Fruit fly (Drosophila melanogaster) whole organism, embryonic: Measurements from ENCODE around the gene Fatp1.

Experiments used
- Adf1 ChIP-seq: fragments of 200-800 bp; sonication (Bioruptor generic); IDR thresholded peaks from 2 replicates; pipeline ENCODE4 v1.3.6; 2022; ENCODE audit warnings: missing biosample characterization, missing genetic modification characterization
- Antp ChIP-seq: fragments of 200-800 bp; sonication (Bioruptor generic); optimal IDR thresholded peaks from 3 replicates; lab custom pipeline; 2016; ENCODE audit warnings: missing biosample characterization, missing genetic modification characterization
- B-H2 ChIP-seq: fragments of 200-800 bp; sonication (Bioruptor generic); optimal IDR thresholded peaks from 2 replicates; lab custom pipeline; 2018; ENCODE audit warnings: missing biosample characterization, mild to moderate bottlenecking, missing genetic modification characterization
- C15 ChIP-seq: fragments of 200-800 bp; sonication (Bioruptor generic); IDR thresholded peaks from 3 replicates; pipeline ENCODE4 v1.3.6; 2022; ENCODE audit warnings: missing biosample characterization, missing genetic modification characterization
- CG1024 ChIP-seq: fragments of 200-800 bp; sonication (Bioruptor generic); IDR thresholded peaks from 2 replicates; pipeline ENCODE4 v1.3.6; 2022; ENCODE audit warnings: missing biosample characterization, missing genetic modification characterization
- CG12299 ChIP-seq: fragments of 200-800 bp; sonication (Bioruptor generic); optimal IDR thresholded peaks from 2 replicates; lab custom pipeline; 2018; ENCODE audit warnings: missing biosample characterization, mild to moderate bottlenecking, missing genetic modification characterization
- CG14667 ChIP-seq: fragments of 200-800 bp; sonication (Bioruptor generic); IDR thresholded peaks from 2 replicates; pipeline ENCODE4 v1.3.6; 2022; ENCODE audit warnings: missing biosample characterization, missing genetic modification characterization
- CG14860 ChIP-seq: fragments of 200-800 bp; sonication (Bioruptor generic); IDR thresholded peaks from 3 replicates; pipeline ENCODE4 v1.3.6; 2022; ENCODE audit warnings: missing biosample characterization, missing genetic modification characterization; ENCODE audit not compliant: partially characterized antibody
- CG16863 ChIP-seq: fragments of 200-800 bp; sonication (Bioruptor generic); optimal IDR thresholded peaks from 3 replicates; lab custom pipeline; 2016; ENCODE audit warnings: missing biosample characterization, missing genetic modification characterization
- CG17328 ChIP-seq: fragments of 200-800 bp; sonication (Bioruptor generic); IDR thresholded peaks from 2 replicates; pipeline ENCODE4 v1.3.6; 2022; ENCODE audit warnings: missing biosample characterization, missing genetic modification characterization
- CG18011 ChIP-seq: fragments of 200-800 bp; sonication (Bioruptor generic); optimal IDR thresholded peaks from 2 replicates; lab custom pipeline; 2017; ENCODE audit warnings: missing biosample characterization, missing genetic modification characterization, mild to moderate bottlenecking, moderate library complexity, missing genotype
- CG18619 ChIP-seq: fragments of 200-800 bp; sonication (Bioruptor generic); optimal IDR thresholded peaks from 3 replicates; lab custom pipeline; 2017; ENCODE audit warnings: missing biosample characterization, mild to moderate bottlenecking, missing genetic modification characterization
- CG2678 ChIP-seq: fragments of 200-800 bp; sonication (Bioruptor generic); optimal IDR thresholded peaks from 3 replicates; lab custom pipeline; 2019; ENCODE audit warnings: missing biosample characterization, mild to moderate bottlenecking, missing genetic modification characterization, moderate library complexity
- CG32532 ChIP-seq: fragments of 200-800 bp; sonication (Bioruptor generic); IDR thresholded peaks from 2 replicates; pipeline ENCODE4 v1.3.6; 2022; ENCODE audit warnings: missing biosample characterization, missing genetic modification characterization
- CG3995 ChIP-seq: fragments of 200-800 bp; sonication (Bioruptor generic); optimal IDR thresholded peaks from 3 replicates; lab custom pipeline; 2016; ENCODE audit warnings: missing biosample characterization, missing genetic modification characterization
- CG4707 ChIP-seq: fragments of 200-800 bp; sonication (Bioruptor generic); optimal IDR thresholded peaks from 2 replicates; lab custom pipeline; 2018; ENCODE audit warnings: missing biosample characterization, mild to moderate bottlenecking, missing genetic modification characterization, moderate library complexity
- CG5180 ChIP-seq: fragments of 200-800 bp; sonication (Bioruptor generic); optimal IDR thresholded peaks from 3 replicates; lab custom pipeline; 2017; ENCODE audit warnings: missing biosample characterization, missing genetic modification characterization, mild to moderate bottlenecking, moderate library complexity, missing genetic modification reagents
- CG6765 ChIP-seq: fragments of 200-800 bp; sonication (Bioruptor generic); optimal IDR thresholded peaks from 3 replicates; lab custom pipeline; 2017; ENCODE audit warnings: missing biosample characterization, mild to moderate bottlenecking, missing genetic modification characterization
- CG8290 ChIP-seq, 3 experiments: fragments of 200-800 bp; sonication (Bioruptor generic); optimal IDR thresholded peaks; 2 replicates each; lab custom pipeline; 2016 to 2019; ENCODE audit warnings: missing biosample characterization in 3 of 3, missing genetic modification characterization in 3 of 3, mild to moderate bottlenecking in 2 of 3, moderate library complexity in 1 of 3
- CrebB ChIP-seq: fragments of 200-800 bp; sonication (Bioruptor generic); optimal IDR thresholded peaks from 3 replicates; lab custom pipeline; 2018; ENCODE audit warnings: missing biosample characterization, mild to moderate bottlenecking, missing genetic modification characterization
- D19B ChIP-seq: fragments of 200-800 bp; sonication (Bioruptor generic); optimal IDR thresholded peaks from 2 replicates; lab custom pipeline; 2017; ENCODE audit warnings: missing biosample characterization, mild to moderate bottlenecking, missing genetic modification characterization
- Dbx ChIP-seq: fragments of 200-800 bp; sonication (Bioruptor generic); IDR thresholded peaks from 3 replicates; pipeline ENCODE4 v1.3.6; 2022; ENCODE audit warnings: missing biosample characterization, missing genetic modification characterization
- Fer3 ChIP-seq: fragments of 200-800 bp; sonication (Bioruptor generic); optimal IDR thresholded peaks from 2 replicates; lab custom pipeline; 2018; ENCODE audit warnings: missing biosample characterization, mild to moderate bottlenecking, missing genetic modification characterization, moderate library complexity
- GATAe ChIP-seq: fragments of 200-800 bp; sonication (Bioruptor generic); conservative IDR thresholded peaks from 2 replicates; pipeline ENCODE4 v1.3.6; 2022; ENCODE audit warnings: missing biosample characterization, missing genetic modification characterization
- HLH3B ChIP-seq: fragments of 200-800 bp; sonication (Bioruptor generic); IDR thresholded peaks from 2 replicates; pipeline ENCODE4 v1.3.6; 2022; ENCODE audit warnings: missing biosample characterization, missing genetic modification characterization
- Hmx ChIP-seq: fragments of 200-800 bp; sonication (Bioruptor generic); optimal IDR thresholded peaks from 2 replicates; lab custom pipeline; 2016; ENCODE audit warnings: missing biosample characterization, missing genetic modification characterization
- PHDP ChIP-seq: fragments of 200-800 bp; sonication (Bioruptor generic); optimal IDR thresholded peaks from 3 replicates; lab custom pipeline; 2018; ENCODE audit warnings: missing biosample characterization, mild to moderate bottlenecking, missing genetic modification characterization, moderate library complexity
- Scr ChIP-seq: fragments of 200-800 bp; sonication (Bioruptor generic); IDR thresholded peaks from 2 replicates; pipeline ENCODE4 v1.3.6; 2022; ENCODE audit warnings: missing biosample characterization, missing genetic modification characterization; ENCODE audit not compliant: partially characterized antibody
- TFAM ChIP-seq: fragments of 200-800 bp; sonication (Bioruptor generic); optimal IDR thresholded peaks from 2 replicates; lab custom pipeline; 2017; ENCODE audit warnings: missing biosample characterization, missing genetic modification characterization, inconsistent platforms
- Xrp1 ChIP-seq: fragments of 200-800 bp; sonication (Bioruptor generic); IDR thresholded peaks from 2 replicates; pipeline ENCODE4 v1.3.6; 2022; ENCODE audit warnings: missing biosample characterization, missing genetic modification characterization
- ash1 ChIP-seq: fragments of 200-800 bp; sonication (Bioruptor generic); optimal IDR thresholded peaks from 2 replicates; lab custom pipeline; 2018; ENCODE audit warnings: missing biosample characterization, mild to moderate bottlenecking, missing genetic modification characterization
- bcd ChIP-seq: fragments of 200-800 bp; sonication (Bioruptor generic); optimal IDR thresholded peaks from 2 replicates; lab custom pipeline; 2017; ENCODE audit warnings: missing biosample characterization, mild to moderate bottlenecking, missing genetic modification characterization
- chinmo ChIP-seq: fragments of 200-800 bp; sonication (Bioruptor generic); IDR thresholded peaks from 4 replicates; pipeline ENCODE4 v1.3.6; 2022; ENCODE audit warnings: missing biosample characterization, missing genetic modification characterization; ENCODE audit not compliant: partially characterized antibody
- dysf ChIP-seq: fragments of 200-800 bp; sonication (Bioruptor generic); IDR thresholded peaks from 3 replicates; pipeline ENCODE4 v1.3.6; 2022; ENCODE audit warnings: missing biosample characterization, missing genetic modification characterization
- ems ChIP-seq: fragments of 200-800 bp; sonication (Bioruptor generic); optimal IDR thresholded peaks from 3 replicates; lab custom pipeline; 2016; ENCODE audit warnings: missing biosample characterization, missing genetic modification characterization
- h ChIP-seq: fragments of >200 bp; optimal IDR thresholded peaks from 2 replicates; lab custom pipeline; 2017
- hbn ChIP-seq: fragments of 200-800 bp; sonication (Bioruptor generic); IDR thresholded peaks from 2 replicates; pipeline ENCODE4 v1.3.6; 2022; ENCODE audit warnings: missing biosample characterization, missing genetic modification characterization; ENCODE audit not compliant: partially characterized antibody
- her ChIP-seq: fragments of 200-800 bp; sonication (Bioruptor generic); optimal IDR thresholded peaks from 2 replicates; lab custom pipeline; 2016; ENCODE audit warnings: missing biosample characterization, missing genetic modification characterization
- ken ChIP-seq: fragments of 200-800 bp; sonication (Bioruptor generic); IDR thresholded peaks from 3 replicates; pipeline ENCODE4 v1.3.6; 2022; ENCODE audit warnings: missing biosample characterization, missing genetic modification characterization
- pho ChIP-seq: fragments of 200-800 bp; sonication (Bioruptor generic); optimal IDR thresholded peaks from 2 replicates; lab custom pipeline; 2016; ENCODE audit warnings: missing biosample characterization, missing genetic modification characterization
- phol ChIP-seq: fragments of 200-800 bp; sonication (Bioruptor generic); optimal IDR thresholded peaks from 3 replicates; lab custom pipeline; 2018; ENCODE audit warnings: missing biosample characterization, mild to moderate bottlenecking, missing genetic modification characterization, moderate library complexity
- prd ChIP-seq, 3 experiments: fragments of >200 bp in 2 of 3; fragments of 200-800 bp in 1 of 3; sonication (Bioruptor generic) in 1 of 3; optimal IDR thresholded peaks in 2 of 3; IDR thresholded peaks in 1 of 3; 2 replicates in 2 of 3; 3 replicates in 1 of 3; pipeline versions ENCODE4 v1.3.6 to Lab custom; 2017 to 2022; ENCODE audit warnings: missing biosample characterization in 1 of 3, missing genetic modification characterization in 1 of 3
- pros ChIP-seq: fragments of 200-800 bp; sonication (Bioruptor generic); optimal IDR thresholded peaks from 3 replicates; lab custom pipeline; 2019; ENCODE audit warnings: missing biosample characterization, mild to moderate bottlenecking, missing genetic modification characterization, moderate library complexity
- sd ChIP-seq: fragments of 200-800 bp; sonication (Bioruptor generic); optimal IDR thresholded peaks from 3 replicates; lab custom pipeline; 2018; ENCODE audit warnings: missing biosample characterization, mild to moderate bottlenecking, missing genetic modification characterization, moderate library complexity
- tll ChIP-seq, 2 experiments: fragments of 200-800 bp in 1 of 2; fragments of >200 bp in 1 of 2; sonication (Bioruptor generic) in 1 of 2; optimal IDR thresholded peaks; 2 replicates each; lab custom pipeline; 2017 to 2019; ENCODE audit warnings: missing biosample characterization in 2 of 2, missing genetic modification characterization in 2 of 2, mild to moderate bottlenecking in 1 of 2, moderate library complexity in 1 of 2
- tup ChIP-seq: fragments of 200-800 bp; sonication (Bioruptor generic); optimal IDR thresholded peaks from 2 replicates; lab custom pipeline; 2016; ENCODE audit warnings: missing biosample characterization, mild to moderate bottlenecking, missing genetic modification characterization, moderate library complexity
- yki ChIP-seq: fragments of >200 bp; optimal IDR thresholded peaks from 3 replicates; lab custom pipeline; 2018
- zf30C ChIP-seq: fragments of 200-800 bp; sonication (Bioruptor generic); optimal IDR thresholded peaks from 3 replicates; lab custom pipeline; 2018; ENCODE audit warnings: missing biosample characterization, mild to moderate bottlenecking, missing genetic modification characterization

Gene Fatp1

DNA sequence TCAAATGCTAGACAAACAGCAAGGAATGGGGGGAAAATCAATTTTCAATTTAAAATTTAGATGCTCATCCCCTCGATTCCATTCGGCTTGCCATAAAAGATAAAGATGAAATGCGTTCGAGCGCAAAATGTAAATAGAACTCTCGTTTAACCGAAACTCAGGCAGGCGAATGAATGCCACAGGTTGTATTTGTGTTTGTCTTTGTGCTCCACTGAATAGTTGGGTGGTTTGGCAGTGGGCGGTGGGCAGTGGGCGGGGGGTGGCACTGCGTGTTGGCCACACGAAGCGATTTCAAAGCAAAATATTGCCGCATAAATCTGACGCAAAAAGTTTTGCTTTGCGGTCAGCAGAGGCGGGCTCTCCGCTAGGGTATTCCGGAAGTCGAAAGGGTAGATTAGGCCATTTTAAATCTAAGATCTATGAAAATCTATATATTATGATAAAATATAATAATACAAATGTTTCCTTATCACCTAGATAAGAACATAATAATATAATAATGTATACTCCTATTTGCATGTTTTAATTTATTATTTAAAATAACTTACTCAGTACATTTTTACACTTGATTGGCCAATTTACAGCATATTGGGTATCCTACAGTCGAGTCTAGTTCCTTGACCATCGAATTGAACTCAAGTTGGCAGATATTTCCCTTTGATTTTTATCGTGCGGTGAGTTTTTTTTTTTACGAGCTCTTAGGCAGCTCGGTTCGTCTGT lies 5.3 kb upstream of the Fatp1 start (continued):
- 0 out of 3 replicates have a peak, but pooled peaks have one; percentile 43 for TF ChIP-seq Dbx (GFP tag; lab: Robert Waterston, UW)
- TF ChIP-seq hbn, result no peak
- no peak for TF ChIP-seq h
- TF ChIP-seq CG17328 (GFP tag; lab: Robert Waterston, UW), result peak; percentile 37; the same call in 1 of the 2 replicates
- peak; percentile 55 for TF ChIP-seq PHDP (tag; lab: Kevin White, UChicago)
- TF ChIP-seq CG14667 (GFP tag; lab: Robert Waterston, UW), result peak; percentile 38; the same call in 1 of the 2 replicates
- no peak for TF ChIP-seq CG3995
- peak; percentile 6 for TF ChIP-seq sd
- TF ChIP-seq zf30C, result no peak
- no peak for TF ChIP-seq tup (GFP tag; lab: Kevin White, UChicago)
- TF ChIP-seq C15 (GFP tag; lab: Robert Waterston, UW), result no peak
- peak; percentile 75 for TF ChIP-seq phol (tag; lab: Kevin White, UChicago)
- TF ChIP-seq ems (GFP tag; lab: Kevin White, UChicago), result no peak
- peak; percentile 62 for TF ChIP-seq Xrp1 (GFP tag; lab: Robert Waterston, UW)
- TF ChIP-seq ken (GFP tag; lab: Robert Waterston, UW), result no peak
- no peak for TF ChIP-seq tll (GFP tag; optimal IDR thresholded peaks at IDR 0.05; lab: Kevin White, UChicago)
- TF ChIP-seq chinmo, result no peak
- TF ChIP-seq CG1024, result no peak
- TF ChIP-seq GATAe (GFP tag; lab: Robert Waterston, UW), result no peak
- TF ChIP-seq CG6765, result no peak
- peak; percentile 37; the same call in 1 of the 2 replicates for TF ChIP-seq HLH3B (GFP tag; lab: Robert Waterston, UW)
- TF ChIP-seq pho (GFP tag; lab: Kevin White, UChicago), result no peak
- peak; percentile 38 for TF ChIP-seq Fer3 (tag; lab: Kevin White, UChicago)
- TF ChIP-seq prd (optimal IDR thresholded peaks at IDR 0.05; lab: Kevin White, UChicago), result no peak
- TF ChIP-seq prd (GFP tag; IDR thresholded peaks at IDR 0.05; lab: Robert Waterston, UW), result peak; percentile 71; the same call in 2 of the 3 replicates
- TF ChIP-seq Scr, result no peak
- TF ChIP-seq CG2678 (tag; lab: Kevin White, UChicago), result peak; percentile 83
- no peak for TF ChIP-seq CG8290 (GFP tag; optimal IDR thresholded peaks at IDR 0.05; lab: Kevin White, UChicago)
- peak in 1 of 2 experiments; percentile 21 for TF ChIP-seq CG8290 (tag; optimal IDR thresholded peaks at IDR 0.05; lab: Kevin White, UChicago)
- no peak for TF ChIP-seq yki (lab: Kevin White, UChicago)
- peak; percentile 76 for TF ChIP-seq bcd (GFP tag; lab: Kevin White, UChicago)
- peak; percentile 45; the same call in 1 of the 2 replicates for TF ChIP-seq CG32532 (GFP tag; lab: Robert Waterston, UW)
- TF ChIP-seq D19B (GFP tag; lab: Kevin White, UChicago), result peak; percentile 88
- peak; percentile 59 for TF ChIP-seq CG18619
- TF ChIP-seq Antp, result no peak
- no peak for TF ChIP-seq ash1 (GFP tag; lab: Kevin White, UChicago)
- TF ChIP-seq pros (GFP tag; lab: Kevin White, UChicago), result no peak
- TF ChIP-seq dysf, result peak; percentile 90
- TF ChIP-seq B-H2, result no peak
- TF ChIP-seq CG12299 (tag; lab: Kevin White, UChicago), result no peak
- TF ChIP-seq TFAM (GFP tag; lab: Kevin White, UChicago), result no peak
- no peak for TF ChIP-seq CG16863 (GFP tag; lab: Kevin White, UChicago)
- no peak for TF ChIP-seq CrebB
- peak; percentile 52 for TF ChIP-seq CG5180
- TF ChIP-seq CG18011, result peak; percentile 10
- TF ChIP-seq CG4707 (GFP tag; lab: Kevin White, UChicago), result no peak
- TF ChIP-seq Adf1 (GFP tag; lab: Robert Waterston, UW), result peak; percentile 25; the same call in 1 of the 2 replicates
- no peak for TF ChIP-seq Hmx
- TF ChIP-seq her, result no peak
- no peak for TF ChIP-seq CG14860
